Fruit fly (Drosophila melanogaster): ENCODE data around the gene RpL35.

RpL35 gene

dm6 chrX:5696436-5697022 lies 24.3 kb downstream of the RpL35 start (continued):
- peak; percentile 67 for TF ChIP-seq fkh (GFP tag; optimal IDR thresholded peaks at IDR 0.05)
- TF ChIP-seq CG8632 (GFP tag; optimal IDR thresholded peaks at IDR 0.05) = peak; percentile 95
- peak; percentile 94 for TF ChIP-seq CG6276 (GFP tag; optimal IDR thresholded peaks at IDR 0.05)
- TF ChIP-seq spab (GFP tag; optimal IDR thresholded peaks at IDR 0.05) = peak; percentile 97
- peak; percentile 96 for TF ChIP-seq vri (GFP tag; optimal IDR thresholded peaks at IDR 0.05)
- TF ChIP-seq fd59A (GFP tag; optimal IDR thresholded peaks at IDR 0.05) = peak; percentile 96
- peak; percentile 98 for TF ChIP-seq Sox14 (GFP tag; optimal IDR thresholded peaks at IDR 0.05)
- TF ChIP-seq net (GFP tag; optimal IDR thresholded peaks at IDR 0.05) = peak; percentile 97
- TF ChIP-seq CG7368 (GFP tag; optimal IDR thresholded peaks at IDR 0.05) = peak; percentile 99
- peak; percentile 96 for TF ChIP-seq dac (GFP tag; optimal IDR thresholded peaks at IDR 0.05)
- TF ChIP-seq CG31627 (GFP tag; optimal IDR thresholded peaks at IDR 0.05) = peak; percentile 98
- peak; percentile 70 for TF ChIP-seq Blimp-1 (GFP tag; optimal IDR thresholded peaks at IDR 0.05)
- TF ChIP-seq Hr38 (GFP tag; optimal IDR thresholded peaks at IDR 0.05) = peak; percentile 66
- TF ChIP-seq Gug (GFP tag; IDR thresholded peaks at IDR 0.05) = peak; percentile 93
- peak; percentile 97 for TF ChIP-seq Met (GFP tag; optimal IDR thresholded peaks at IDR 0.05)
- TF ChIP-seq CG11902 (GFP tag; optimal IDR thresholded peaks at IDR 0.05) = peak; percentile 96
- peak; percentile 94 for TF ChIP-seq CG4318 (GFP tag; optimal IDR thresholded peaks at IDR 0.05)
- peak; percentile 74 for TF ChIP-seq CG3032 (tag; optimal IDR thresholded peaks at IDR 0.05)
- peak; percentile 99 for TF ChIP-seq Eip78C (GFP tag)
- TF ChIP-seq Ets21C (GFP tag; optimal IDR thresholded peaks at IDR 0.05) = peak; percentile 96
- peak; percentile 84 for TF ChIP-seq dsx (GFP tag; optimal IDR thresholded peaks at IDR 0.05; ENCODE audit: poor library complexity, severe bottlenecking)
- TF ChIP-seq CG6808 (GFP tag; optimal IDR thresholded peaks at IDR 0.05) = peak; percentile 97
- peak; percentile 99 for TF ChIP-seq CG6163 (GFP tag; IDR thresholded peaks at IDR 0.05)
- peak; percentile 97 for TF ChIP-seq CG11762 (GFP tag; optimal IDR thresholded peaks at IDR 0.05; ENCODE audit: insufficient read depth)
- TF ChIP-seq CG10631 (GFP tag; optimal IDR thresholded peaks at IDR 0.05) = peak; percentile 97
- peak; percentile 95 to 97 for TF ChIP-seq ss (GFP tag; optimal IDR thresholded peaks at IDR 0.05)
- peak; percentile 95 for TF ChIP-seq CG8319 (GFP tag; optimal IDR thresholded peaks at IDR 0.05)
- TF ChIP-seq lz (GFP tag; optimal IDR thresholded peaks at IDR 0.05) = peak; percentile 98
- TF ChIP-seq esn (GFP tag; optimal IDR thresholded peaks at IDR 0.05) = peak; percentile 98
- peak; percentile 97 for TF ChIP-seq Hr4 (GFP tag; optimal IDR thresholded peaks at IDR 0.05)
- TF ChIP-seq CG6792 (GFP tag; optimal IDR thresholded peaks at IDR 0.05) = peak; percentile 98
- TF ChIP-seq Sox102F (GFP tag; optimal IDR thresholded peaks at IDR 0.05) = peak; percentile 97
- TF ChIP-seq CG16779 (tag; optimal IDR thresholded peaks at IDR 0.05) = peak; percentile 95
- TF ChIP-seq salr (GFP tag; optimal IDR thresholded peaks at IDR 0.05) = peak; percentile 93 to 95
- peak; percentile 99 for TF ChIP-seq cyc (GFP tag; optimal IDR thresholded peaks at IDR 0.05)
- TF ChIP-seq CG11294 (GFP tag; IDR thresholded peaks at IDR 0.05) = peak; percentile 89
- peak; percentile 98 for TF ChIP-seq pdm3 (GFP tag; optimal IDR thresholded peaks at IDR 0.05)

DNA sequence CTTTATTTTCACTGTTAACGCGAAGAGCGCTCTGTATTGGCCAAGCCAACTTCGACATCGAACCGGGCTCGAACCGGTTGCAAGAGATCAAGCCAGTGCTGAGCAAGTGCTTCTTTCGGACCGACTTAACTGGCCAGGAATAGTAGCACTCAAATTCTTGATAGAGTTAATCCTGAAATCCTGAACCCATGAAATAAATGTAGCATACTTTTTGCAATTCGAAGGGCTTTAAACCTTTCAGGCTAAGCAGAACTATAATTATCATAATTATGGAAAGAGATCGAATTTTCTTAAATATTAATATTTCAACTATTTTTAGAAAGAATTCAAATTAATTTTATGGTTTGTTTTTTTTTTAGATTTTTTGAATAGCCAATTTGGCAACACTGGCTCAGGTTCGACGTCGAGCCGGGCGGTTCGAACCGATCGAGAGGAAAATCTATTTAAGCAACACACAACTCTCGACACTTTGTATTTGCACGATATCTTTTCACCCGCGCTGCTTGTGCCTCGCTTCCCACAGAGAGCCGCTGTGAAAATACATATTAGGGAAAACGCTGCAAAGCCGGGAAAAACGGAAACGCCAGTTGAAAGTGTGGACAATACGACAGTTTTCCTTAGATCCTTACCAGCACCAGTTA lies 26.0 kb downstream of the RpL35 start, which contains the start of gene AdamTS-B:
Gene AdamTS-B (plus strand): TSS at position 471 of the 641 bp plus-strand sequence.
- TF ChIP-seq CG6163 (GFP tag; IDR thresholded peaks at IDR 0.05) (peak; percentile 78), dsx (GFP tag; optimal IDR thresholded peaks at IDR 0.05; ENCODE audit: poor library complexity, severe bottlenecking) (peak; percentile 57), pdm3 (GFP tag; optimal IDR thresholded peaks at IDR 0.05) (peak; percentile 62), CG6854 (GFP tag; optimal IDR thresholded peaks at IDR 0.05) (peak; percentile 48), CG8632 (GFP tag; optimal IDR thresholded peaks at IDR 0.05) (peak; percentile 52), net (GFP tag; optimal IDR thresholded peaks at IDR 0.05) (peak; percentile 48), svp (GFP tag) (no peak), fkh (GFP tag; optimal IDR thresholded peaks at IDR 0.05) (no peak), Met (GFP tag; optimal IDR thresholded peaks at IDR 0.05) (peak; percentile 77), Eip78C (GFP tag) (peak; percentile 22), Hr38 (GFP tag; optimal IDR thresholded peaks at IDR 0.05) (no peak), acj6 (GFP tag; optimal IDR thresholded peaks at IDR 0.05) (peak; percentile 62), CG15336 (GFP tag; IDR thresholded peaks at IDR 0.05) (peak; percentile 69), Eip93F (GFP tag; optimal IDR thresholded peaks at IDR 0.05) (peak; percentile 44), vri (GFP tag; optimal IDR thresholded peaks at IDR 0.05) (peak; percentile 25), dac (GFP tag; optimal IDR thresholded peaks at IDR 0.05) (peak; percentile 46), Gug (GFP tag; IDR thresholded peaks at IDR 0.05) (peak; percentile 63; the same call in 1 of the 2 replicates), topi (GFP tag; optimal IDR thresholded peaks at IDR 0.05) (peak; percentile 66), CG11762 (GFP tag; optimal IDR thresholded peaks at IDR 0.05; ENCODE audit: insufficient read depth) (peak; percentile 45), Sox102F (GFP tag; optimal IDR thresholded peaks at IDR 0.05) (peak; percentile 62), OdsH (GFP tag; optimal IDR thresholded peaks at IDR 0.05) (peak; percentile 63), salr (GFP tag; optimal IDR thresholded peaks at IDR 0.05) (peak; percentile 17 to 51), CG9139 (GFP tag; optimal IDR thresholded peaks at IDR 0.05) (peak; percentile 56), CG1621 (tag; optimal IDR thresholded peaks at IDR 0.05) (peak; percentile 52), CG6276 (GFP tag; optimal IDR thresholded peaks at IDR 0.05) (peak; percentile 80)

Data from whole organism, prepupa.